Fruit fly (Drosophila melanogaster) whole organism, prepupa: Measurements from ENCODE around the gene CG13306.

ENCODE experiments used
- Blimp-1 ChIP-seq: fragments of 200-800 bp; sonication (Bioruptor generic); optimal IDR thresholded peaks from 3 replicates; lab custom pipeline; 2017; ENCODE audit warnings: missing biosample characterization, missing genetic modification characterization, mild to moderate bottlenecking, moderate library complexity, missing genetic modification reagents
- CG11762 ChIP-seq: fragments of 200-800 bp; sonication (Bioruptor generic); optimal IDR thresholded peaks from 3 replicates; lab custom pipeline; 2016; ENCODE audit warnings: missing biosample characterization, missing genetic modification characterization; ENCODE audit not compliant: insufficient read depth
- CG11902 ChIP-seq: fragments of 200-800 bp; sonication (Bioruptor generic); optimal IDR thresholded peaks from 3 replicates; lab custom pipeline; 2016; ENCODE audit warnings: missing biosample characterization, missing genetic modification characterization
- CG15336 ChIP-seq: fragments of 200-800 bp; sonication (Bioruptor generic); IDR thresholded peaks from 2 replicates; pipeline ENCODE4 v1.3.6; 2022; ENCODE audit warnings: missing biosample characterization, missing genetic modification characterization
- CG1621 ChIP-seq: fragments of 200-800 bp; sonication (Bioruptor generic); optimal IDR thresholded peaks from 3 replicates; lab custom pipeline; 2018; ENCODE audit warnings: missing biosample characterization, mild to moderate bottlenecking, missing genetic modification characterization
- CG16779 ChIP-seq: fragments of 200-800 bp; sonication (Bioruptor generic); optimal IDR thresholded peaks from 3 replicates; lab custom pipeline; 2017; ENCODE audit warnings: missing biosample characterization, mild to moderate bottlenecking, missing genetic modification characterization
- CG31627 ChIP-seq: fragments of 200-800 bp; sonication (Bioruptor generic); optimal IDR thresholded peaks from 3 replicates; lab custom pipeline; 2016; ENCODE audit warnings: missing biosample characterization, missing genetic modification characterization
- CG34406 ChIP-seq: fragments of 200-800 bp; sonication (Bioruptor generic); optimal IDR thresholded peaks from 3 replicates; lab custom pipeline; 2016; ENCODE audit warnings: missing biosample characterization, missing genetic modification characterization
- CG4318 ChIP-seq: fragments of 200-800 bp; sonication (Bioruptor generic); optimal IDR thresholded peaks from 3 replicates; lab custom pipeline; 2017; ENCODE audit warnings: missing biosample characterization, mild to moderate bottlenecking, missing genetic modification characterization
- CG6276 ChIP-seq: fragments of 200-800 bp; sonication (Bioruptor generic); optimal IDR thresholded peaks from 2 replicates; lab custom pipeline; 2017; ENCODE audit warnings: missing biosample characterization, mild to moderate bottlenecking, missing genetic modification characterization
- CG6792 ChIP-seq: fragments of 200-800 bp; sonication (Bioruptor generic); optimal IDR thresholded peaks from 3 replicates; lab custom pipeline; 2016; ENCODE audit warnings: missing biosample characterization, missing genetic modification characterization
- CG6808 ChIP-seq: fragments of 200-800 bp; sonication (Bioruptor generic); optimal IDR thresholded peaks from 3 replicates; lab custom pipeline; 2017; ENCODE audit warnings: missing biosample characterization, missing genetic modification characterization, mild to moderate bottlenecking, moderate library complexity, missing genetic modification reagents
- CG6854 ChIP-seq: fragments of 200-800 bp; sonication (Bioruptor generic); optimal IDR thresholded peaks from 2 replicates; lab custom pipeline; 2017; ENCODE audit warnings: missing biosample characterization, mild to moderate bottlenecking, missing genetic modification characterization
- CG8119 ChIP-seq: fragments of 200-800 bp; sonication (Bioruptor generic); IDR thresholded peaks from 3 replicates; pipeline ENCODE4 v1.3.6; 2022; ENCODE audit warnings: missing biosample characterization, missing genetic modification characterization
- CG8632 ChIP-seq: fragments of 200-800 bp; sonication (Bioruptor generic); optimal IDR thresholded peaks from 3 replicates; lab custom pipeline; 2016; ENCODE audit warnings: missing biosample characterization, missing genetic modification characterization
- CG9139 ChIP-seq: fragments of 200-800 bp; sonication (Bioruptor generic); optimal IDR thresholded peaks from 3 replicates; lab custom pipeline; 2017; ENCODE audit warnings: missing biosample characterization, mild to moderate bottlenecking, missing genetic modification characterization
- Eip75B ChIP-seq: fragments of 200-800 bp; sonication (Bioruptor generic); optimal IDR thresholded peaks from 3 replicates; lab custom pipeline; 2016; ENCODE audit warnings: missing biosample characterization, missing genetic modification characterization
- Eip78C ChIP-seq: fragments of 200-800 bp; sonication (Bioruptor generic); peaks from one replicate; lab custom pipeline; 2016; ENCODE audit warnings: missing biosample characterization, missing genetic modification characterization
- Eip93F ChIP-seq: fragments of 200-800 bp; sonication (Bioruptor generic); optimal IDR thresholded peaks from 2 replicates; lab custom pipeline; 2016; ENCODE audit warnings: missing biosample characterization, mild to moderate bottlenecking, missing genetic modification characterization
- Ets96B ChIP-seq: fragments of 200-800 bp; optimal IDR thresholded peaks from 2 replicates; lab custom pipeline; 2019; ENCODE audit warnings: missing biosample characterization, mild to moderate bottlenecking, missing genetic modification characterization, moderate library complexity
- Hr38 ChIP-seq: sonication (Bioruptor generic); optimal IDR thresholded peaks from 2 replicates; lab custom pipeline; 2016; ENCODE audit warnings: missing biosample characterization, missing genetic modification characterization
- Hr39 ChIP-seq: fragments of 200-800 bp; sonication (Bioruptor generic); optimal IDR thresholded peaks from 2 replicates; lab custom pipeline; 2016; ENCODE audit warnings: missing biosample characterization, missing genetic modification characterization
- Hr4 ChIP-seq: fragments of 200-800 bp; sonication (Bioruptor generic); optimal IDR thresholded peaks from 3 replicates; lab custom pipeline; 2016; ENCODE audit warnings: missing biosample characterization, missing genetic modification characterization
- Met ChIP-seq: fragments of 200-800 bp; sonication (Bioruptor generic); optimal IDR thresholded peaks from 3 replicates; lab custom pipeline; 2016; ENCODE audit warnings: missing biosample characterization, missing genetic modification characterization
- Smox ChIP-seq: fragments of 200-800 bp; sonication (Bioruptor generic); optimal IDR thresholded peaks from 3 replicates; lab custom pipeline; 2016; ENCODE audit warnings: missing biosample characterization, missing genetic modification characterization
- Sox102F ChIP-seq: fragments of 200-800 bp; sonication (Bioruptor generic); optimal IDR thresholded peaks from 2 replicates; lab custom pipeline; 2016; ENCODE audit warnings: missing biosample characterization, mild to moderate bottlenecking, missing genetic modification characterization
- Sox14 ChIP-seq: fragments of 200-800 bp; sonication (Bioruptor generic); optimal IDR thresholded peaks from 3 replicates; lab custom pipeline; 2016; ENCODE audit warnings: missing biosample characterization, missing genetic modification characterization
- Sox15 ChIP-seq: fragments of 200-800 bp; sonication (Bioruptor generic); optimal IDR thresholded peaks from 3 replicates; lab custom pipeline; 2016; ENCODE audit warnings: missing biosample characterization, missing genetic modification characterization
- achi ChIP-seq: fragments of 200-800 bp; sonication (Bioruptor generic); optimal IDR thresholded peaks from 3 replicates; lab custom pipeline; 2016; ENCODE audit warnings: missing biosample characterization, missing genetic modification characterization
- acj6 ChIP-seq: fragments of 200-800 bp; sonication (Bioruptor generic); optimal IDR thresholded peaks from 3 replicates; lab custom pipeline; 2016; ENCODE audit warnings: missing biosample characterization, missing genetic modification characterization
- cyc ChIP-seq: fragments of 200-800 bp; sonication (Bioruptor generic); optimal IDR thresholded peaks from 3 replicates; lab custom pipeline; 2016; ENCODE audit warnings: missing biosample characterization, missing genetic modification characterization
- dac ChIP-seq: fragments of 200-800 bp; sonication (Bioruptor generic); optimal IDR thresholded peaks from 2 replicates; lab custom pipeline; 2017; ENCODE audit warnings: missing biosample characterization, mild to moderate bottlenecking, missing genetic modification characterization
- dsx ChIP-seq: fragments of 200-800 bp; optimal IDR thresholded peaks from 3 replicates; lab custom pipeline; 2019; ENCODE audit warnings: missing biosample characterization, mild to moderate bottlenecking, missing genetic modification characterization, moderate library complexity; ENCODE audit not compliant: poor library complexity, severe bottlenecking
- esn ChIP-seq: fragments of 200-800 bp; sonication (Bioruptor generic); optimal IDR thresholded peaks from 2 replicates; lab custom pipeline; 2016; ENCODE audit warnings: missing biosample characterization, mild to moderate bottlenecking, missing genetic modification characterization, moderate library complexity
- fd59A ChIP-seq: fragments of 200-800 bp; sonication (Bioruptor generic); optimal IDR thresholded peaks from 2 replicates; lab custom pipeline; 2017; ENCODE audit warnings: missing biosample characterization, mild to moderate bottlenecking, missing genetic modification characterization, missing genetic modification reagents
- fkh ChIP-seq: fragments of 200-800 bp; sonication (Bioruptor generic); optimal IDR thresholded peaks from 3 replicates; lab custom pipeline; 2017; ENCODE audit warnings: missing biosample characterization, mild to moderate bottlenecking, missing genetic modification characterization, moderate library complexity
- lz ChIP-seq: fragments of 200-800 bp; sonication (Bioruptor generic); optimal IDR thresholded peaks from 3 replicates; lab custom pipeline; 2016; ENCODE audit warnings: missing biosample characterization, missing genetic modification characterization
- net ChIP-seq: fragments of 200-800 bp; sonication (Bioruptor generic); optimal IDR thresholded peaks from 3 replicates; lab custom pipeline; 2016; ENCODE audit warnings: missing biosample characterization, missing genetic modification characterization
- pdm3 ChIP-seq: fragments of 200-800 bp; sonication (Bioruptor generic); optimal IDR thresholded peaks from 3 replicates; lab custom pipeline; 2016; ENCODE audit warnings: missing biosample characterization, missing genetic modification characterization
- spab ChIP-seq: fragments of 200-800 bp; sonication (Bioruptor generic); optimal IDR thresholded peaks from 2 replicates; lab custom pipeline; 2017; ENCODE audit warnings: missing biosample characterization, mild to moderate bottlenecking, missing genetic modification characterization, missing genetic modification reagents
- ss ChIP-seq, 2 experiments: fragments of 200-800 bp; sonication (Bioruptor generic); optimal IDR thresholded peaks; 2 replicates in 1 of 2; 3 replicates in 1 of 2; lab custom pipeline; 2017 to 2018; ENCODE audit warnings: mild to moderate bottlenecking in 2 of 2, missing biosample characterization in 2 of 2, missing genetic modification characterization in 2 of 2, moderate library complexity in 1 of 2
- svp ChIP-seq: fragments of 200-800 bp; sonication (Bioruptor generic); peaks from one replicate; lab custom pipeline; 2016; ENCODE audit warnings: missing biosample characterization, missing genetic modification characterization
- topi ChIP-seq: fragments of 200-800 bp; sonication (Bioruptor generic); optimal IDR thresholded peaks from 3 replicates; lab custom pipeline; 2016; ENCODE audit warnings: missing biosample characterization, missing genetic modification characterization
- vri ChIP-seq: fragments of 200-800 bp; sonication (Bioruptor generic); optimal IDR thresholded peaks from 3 replicates; lab custom pipeline; 2016; ENCODE audit warnings: missing biosample characterization, mild to moderate bottlenecking, missing genetic modification characterization

Gene CG13306

DNA sequence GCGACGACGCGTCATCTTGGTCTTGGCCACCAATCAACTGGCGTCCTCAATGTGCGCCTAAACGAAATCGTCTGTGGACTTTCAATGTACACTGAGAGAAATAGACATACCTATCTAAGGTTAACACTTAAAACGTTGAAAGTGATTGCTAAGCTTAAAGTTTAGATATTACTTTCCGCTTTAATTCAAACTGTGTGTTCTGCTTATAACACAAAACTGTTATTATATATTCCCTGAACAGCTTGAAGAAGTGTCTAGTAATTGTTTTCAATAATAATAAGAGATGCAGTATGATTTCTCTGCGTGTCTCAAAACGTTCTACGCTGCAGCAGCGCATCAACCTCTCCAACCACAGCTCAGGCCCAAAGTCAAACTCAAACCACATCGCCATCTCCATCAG lies 32.5 kb upstream of the CG13306 start (continued):
- TF ChIP-seq CG4318 (GFP tag; lab: Kevin White, UChicago) (peak; percentile 87), Eip75B (peak; percentile 3), CG6276 (GFP tag; lab: Kevin White, UChicago) (peak; percentile 67), net (peak; percentile 17), CG15336 (GFP tag; lab: Robert Waterston, UW) (peak; percentile 73), Met (GFP tag; lab: Kevin White, UChicago) (no peak), dsx (GFP tag; lab: Kevin White, UChicago) (no peak), CG8632 (GFP tag; lab: Kevin White, UChicago) (peak; percentile 35), dac (GFP tag; lab: Kevin White, UChicago) (peak; percentile 73), Sox102F (GFP tag; lab: Kevin White, UChicago) (no peak), CG16779 (tag; lab: Kevin White, UChicago) (no peak), CG8119 (GFP tag; lab: Robert Waterston, UW) (peak; percentile 73), Hr39 (GFP tag; lab: Kevin White, UChicago) (peak; percentile 47), CG6854 (no peak), Sox14 (GFP tag; lab: Kevin White, UChicago) (peak; percentile 61), fkh (GFP tag; lab: Kevin White, UChicago) (no peak), achi (GFP tag; lab: Kevin White, UChicago) (peak; percentile 57), Ets96B (tag; lab: Kevin White, UChicago) (no peak), Eip78C (peak; percentile 89), CG1621 (tag; lab: Kevin White, UChicago) (no peak), acj6 (GFP tag; lab: Kevin White, UChicago) (peak; percentile 15), CG6808 (GFP tag; lab: Kevin White, UChicago) (no peak), fd59A (peak; percentile 6), CG9139 (GFP tag; lab: Kevin White, UChicago) (no peak), CG6792 (GFP tag; lab: Kevin White, UChicago) (peak; percentile 34), svp (peak; percentile 6), ss (GFP tag; optimal IDR thresholded peaks at IDR 0.05; lab: Kevin White, UChicago) (no peak), cyc (GFP tag; lab: Kevin White, UChicago) (peak; percentile 25), Hr4 (GFP tag; lab: Kevin White, UChicago) (peak; percentile 87), pdm3 (GFP tag; lab: Kevin White, UChicago) (peak; percentile 48), esn (GFP tag; lab: Kevin White, UChicago) (peak; percentile 56), Smox (no peak), Sox15 (GFP tag; lab: Kevin White, UChicago) (no peak)

- TF ChIP-seq fkh (GFP tag; lab: Kevin White, UChicago) (peak; percentile 58), CG11762 (GFP tag; lab: Kevin White, UChicago) (no peak)
These were observed 31.3 kb upstream of the CG13306 start for dm6 chr3L:8780723-8781296.

DNA sequence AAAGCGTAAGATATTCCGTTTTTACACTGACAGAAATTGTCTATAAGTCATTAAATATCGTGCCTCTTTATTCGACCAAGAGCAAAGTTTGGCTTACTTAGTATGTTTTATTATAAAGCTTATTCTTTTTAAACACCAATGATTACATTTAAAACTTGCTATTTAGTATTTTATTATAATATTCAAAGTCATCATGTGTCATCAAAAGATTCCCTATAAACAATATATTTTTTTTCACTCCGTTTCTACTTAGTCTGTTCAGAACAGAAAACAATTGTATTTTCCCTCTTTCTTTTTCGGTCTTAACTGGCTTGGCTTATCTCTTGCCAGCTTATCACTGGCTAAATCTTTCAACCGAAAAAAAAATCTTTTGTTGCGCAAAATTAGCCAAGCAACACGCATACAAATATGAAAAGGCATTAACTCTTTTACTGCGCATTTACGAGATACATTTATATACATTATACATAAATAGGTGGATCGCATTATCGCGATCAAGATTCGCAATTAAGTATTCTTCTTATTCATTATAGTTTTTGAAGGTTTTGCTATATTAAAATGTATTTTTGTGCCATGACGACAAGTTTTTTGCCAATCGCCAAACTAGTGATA lies 27.9 kb upstream of the CG13306 start:
- peak; percentile 8 for TF ChIP-seq CG8632 (GFP tag; lab: Kevin White, UChicago)
- TF ChIP-seq svp = peak; percentile 75
- TF ChIP-seq Sox15 (GFP tag; lab: Kevin White, UChicago) = no peak
- TF ChIP-seq Hr38 (GFP tag; lab: Kevin White, UChicago) = no peak
- TF ChIP-seq Met (GFP tag; lab: Kevin White, UChicago) = peak; percentile 45
- TF ChIP-seq Hr39 (GFP tag; lab: Kevin White, UChicago) = peak; percentile 17
- no peak for TF ChIP-seq spab (GFP tag; lab: Kevin White, UChicago)
- no peak for TF ChIP-seq Hr4 (GFP tag; lab: Kevin White, UChicago)
- TF ChIP-seq Eip75B = no peak
- peak; percentile 0 for TF ChIP-seq CG31627 (GFP tag; lab: Kevin White, UChicago)
- peak; percentile 61 for TF ChIP-seq esn (GFP tag; lab: Kevin White, UChicago)
- TF ChIP-seq Eip93F (GFP tag; lab: Kevin White, UChicago) = peak; percentile 14
- TF ChIP-seq CG6792 (GFP tag; lab: Kevin White, UChicago) = no peak
- no peak for TF ChIP-seq Sox102F (GFP tag; lab: Kevin White, UChicago)
- peak; percentile 27 for TF ChIP-seq achi (GFP tag; lab: Kevin White, UChicago)
- peak; percentile 20 for TF ChIP-seq Sox14 (GFP tag; lab: Kevin White, UChicago)
- TF ChIP-seq Blimp-1 (GFP tag; lab: Kevin White, UChicago) = no peak
- TF ChIP-seq topi (GFP tag; lab: Kevin White, UChicago) = no peak
- TF ChIP-seq net = no peak
- peak; percentile 19 for TF ChIP-seq CG34406
- TF ChIP-seq vri (GFP tag; lab: Kevin White, UChicago) = peak; percentile 37
- TF ChIP-seq Eip78C = peak; percentile 60
- TF ChIP-seq CG11902 (GFP tag; lab: Kevin White, UChicago) = no peak
- TF ChIP-seq cyc (GFP tag; lab: Kevin White, UChicago) = no peak
- TF ChIP-seq dsx (GFP tag; lab: Kevin White, UChicago) = no peak
- TF ChIP-seq Smox = peak; percentile 44
- no peak for TF ChIP-seq lz (GFP tag; lab: Kevin White, UChicago)
